Fruit fly (Drosophila melanogaster) whole organism, embryonic: Measurements from ENCODE around the gene atl.
A peak's percentile ranks its signal among the peaks of the same experiment; 100 is the strongest.

Experiments
- ATbp ChIP-seq: fragments of 200-800 bp; sonication (Bioruptor generic); optimal IDR thresholded peaks from 2 replicates; lab custom pipeline; 2017; ENCODE audit warnings: missing biosample characterization, mild to moderate bottlenecking, missing genetic modification characterization, missing genetic modification reagents
- CG12155 ChIP-seq: fragments of 200-800 bp; sonication (Bioruptor generic); optimal IDR thresholded peaks from 3 replicates; lab custom pipeline; 2016; ENCODE audit warnings: missing biosample characterization, missing genetic modification characterization
- CG1647 ChIP-seq: fragments of 200-800 bp; sonication (Bioruptor generic); optimal IDR thresholded peaks from 3 replicates; lab custom pipeline; 2016; ENCODE audit warnings: missing biosample characterization, missing genetic modification characterization
- CG17568 ChIP-seq: fragments of 200-800 bp; sonication (Bioruptor generic); optimal IDR thresholded peaks from 2 replicates; lab custom pipeline; 2018; ENCODE audit warnings: missing biosample characterization, mild to moderate bottlenecking, missing genetic modification characterization, moderate library complexity
- CG18262 ChIP-seq: fragments of 200-800 bp; optimal IDR thresholded peaks from 3 replicates; lab custom pipeline; 2019; ENCODE audit warnings: missing biosample characterization, mild to moderate bottlenecking, missing genetic modification characterization, moderate library complexity
- CG2678 ChIP-seq: fragments of 200-800 bp; sonication (Bioruptor generic); optimal IDR thresholded peaks from 3 replicates; lab custom pipeline; 2019; ENCODE audit warnings: missing biosample characterization, mild to moderate bottlenecking, missing genetic modification characterization, moderate library complexity
- CG2712 ChIP-seq: fragments of 200-800 bp; optimal IDR thresholded peaks from 3 replicates; lab custom pipeline; 2019; ENCODE audit warnings: missing biosample characterization, mild to moderate bottlenecking, missing genetic modification characterization, moderate library complexity
- CG3065 ChIP-seq: fragments of 200-800 bp; sonication (Bioruptor generic); optimal IDR thresholded peaks from 2 replicates; lab custom pipeline; 2016; ENCODE audit warnings: missing biosample characterization, missing genetic modification characterization
- CG33557 ChIP-seq: fragments of 200-800 bp; sonication (Bioruptor generic); optimal IDR thresholded peaks from 2 replicates; lab custom pipeline; 2019; ENCODE audit warnings: missing biosample characterization, mild to moderate bottlenecking, missing genetic modification characterization, moderate library complexity
- CG6175 ChIP-seq: fragments of 200-800 bp; sonication (Bioruptor generic); IDR thresholded peaks from 3 replicates; pipeline ENCODE4 v1.3.6; 2022; ENCODE audit warnings: missing biosample characterization, missing genetic modification characterization
- CG6254 ChIP-seq: fragments of 200-800 bp; sonication (Bioruptor generic); optimal IDR thresholded peaks from 3 replicates; lab custom pipeline; 2017; ENCODE audit warnings: mild to moderate bottlenecking, missing biosample characterization, missing genetic modification reagents, missing genetic modification characterization
- CG6813 ChIP-seq: fragments of 200-800 bp; sonication (Bioruptor generic); optimal IDR thresholded peaks from 2 replicates; lab custom pipeline; 2017; ENCODE audit warnings: missing biosample characterization, missing genetic modification characterization, mild to moderate bottlenecking, moderate library complexity, missing genetic modification reagents
- CG7745 ChIP-seq: fragments of 200-800 bp; sonication (Bioruptor generic); optimal IDR thresholded peaks from 2 replicates; lab custom pipeline; 2018; ENCODE audit warnings: missing biosample characterization, mild to moderate bottlenecking, missing genetic modification characterization, moderate library complexity
- CG7786 ChIP-seq: fragments of 200-800 bp; sonication (Bioruptor generic); optimal IDR thresholded peaks from 2 replicates; lab custom pipeline; 2016; ENCODE audit warnings: missing biosample characterization, missing genetic modification characterization
- CG8944 ChIP-seq: fragments of 200-800 bp; sonication (Bioruptor generic); optimal IDR thresholded peaks from 3 replicates; lab custom pipeline; 2016; ENCODE audit warnings: missing biosample characterization, missing genetic modification characterization
- CG9817 ChIP-seq: fragments of 200-800 bp; sonication (Bioruptor generic); optimal IDR thresholded peaks from 2 replicates; lab custom pipeline; 2018; ENCODE audit warnings: missing biosample characterization, mild to moderate bottlenecking, missing genetic modification characterization, moderate library complexity
- Doc2 ChIP-seq: fragments of 200-800 bp; sonication (Bioruptor generic); IDR thresholded peaks from 2 replicates; pipeline ENCODE4 v1.3.6; 2022; ENCODE audit warnings: missing biosample characterization, missing genetic modification characterization
- Ets97D ChIP-seq: fragments of 200-800 bp; sonication (Bioruptor generic); optimal IDR thresholded peaks from 3 replicates; lab custom pipeline; 2016; ENCODE audit warnings: missing biosample characterization, missing genetic modification characterization
- Fer1 ChIP-seq: fragments of 200-800 bp; sonication (Bioruptor generic); optimal IDR thresholded peaks from 2 replicates; lab custom pipeline; 2017; ENCODE audit warnings: missing biosample characterization, mild to moderate bottlenecking, missing genetic modification characterization
- Hr3 ChIP-seq: fragments of 200-800 bp; sonication (Bioruptor generic); optimal IDR thresholded peaks from 3 replicates; lab custom pipeline; 2016; ENCODE audit warnings: missing biosample characterization, missing genetic modification characterization
- Med ChIP-seq: fragments of 200-800 bp; sonication (Bioruptor generic); peaks from one replicate; lab custom pipeline; 2016; ENCODE audit warnings: missing biosample characterization, missing genetic modification characterization, mild to moderate bottlenecking, inconsistent platforms, moderate library complexity
- Meics ChIP-seq: fragments of 200-800 bp; sonication (Bioruptor generic); optimal IDR thresholded peaks from 2 replicates; lab custom pipeline; 2017; ENCODE audit warnings: missing biosample characterization, mild to moderate bottlenecking, missing genetic modification characterization
- Opbp ChIP-seq: fragments of 200-800 bp; sonication (Bioruptor generic); IDR thresholded peaks from 3 replicates; pipeline ENCODE4 v1.3.6; 2022; ENCODE audit warnings: missing biosample characterization, missing genetic modification characterization; ENCODE audit not compliant: partially characterized antibody
- Rfx ChIP-seq: fragments of 200-800 bp; sonication (Bioruptor generic); IDR thresholded peaks from 2 replicates; pipeline ENCODE4 v1.3.6; 2022; ENCODE audit warnings: missing biosample characterization, missing genetic modification characterization
- Side ChIP-seq: fragments of 200-800 bp; sonication (Bioruptor generic); optimal IDR thresholded peaks from 2 replicates; lab custom pipeline; 2016; ENCODE audit warnings: missing biosample characterization, missing genetic modification characterization
- Sox100B ChIP-seq: fragments of 200-800 bp; sonication (Bioruptor generic); optimal IDR thresholded peaks from 3 replicates; lab custom pipeline; 2018; ENCODE audit warnings: missing biosample characterization, mild to moderate bottlenecking, missing genetic modification characterization
- Usf ChIP-seq: fragments of 200-800 bp; sonication (Bioruptor generic); optimal IDR thresholded peaks from 2 replicates; lab custom pipeline; 2017; ENCODE audit warnings: missing genotype, missing biosample characterization, missing genetic modification characterization
- caup ChIP-seq: fragments of 200-800 bp; sonication (Bioruptor generic); optimal IDR thresholded peaks from 3 replicates; lab custom pipeline; 2017; ENCODE audit warnings: missing biosample characterization, mild to moderate bottlenecking, missing genetic modification characterization, moderate library complexity; ENCODE audit not compliant: severe bottlenecking
- ci ChIP-seq: fragments of 200-800 bp; sonication (Bioruptor generic); IDR thresholded peaks from 3 replicates; pipeline ENCODE4 v1.3.6; 2022; ENCODE audit warnings: missing biosample characterization, missing genetic modification characterization
- crp ChIP-seq, 2 experiments: fragments of 200-800 bp; sonication (Bioruptor generic); optimal IDR thresholded peaks; 2 replicates in 1 of 2; 3 replicates in 1 of 2; lab custom pipeline; 2017; ENCODE audit warnings: missing biosample characterization in 2 of 2, missing genetic modification characterization in 2 of 2, mild to moderate bottlenecking in 1 of 2, moderate library complexity in 1 of 2
- fd96Cb ChIP-seq: fragments of 200-800 bp; sonication (Bioruptor generic); optimal IDR thresholded peaks from 2 replicates; lab custom pipeline; 2018; ENCODE audit warnings: missing biosample characterization, mild to moderate bottlenecking, missing genetic modification characterization, moderate library complexity
- gfzf ChIP-seq: fragments of 200-800 bp; sonication (Bioruptor generic); optimal IDR thresholded peaks from 2 replicates; lab custom pipeline; 2016; ENCODE audit warnings: missing biosample characterization, mild to moderate bottlenecking, missing genetic modification characterization, moderate library complexity
- grau ChIP-seq: fragments of 200-800 bp; optimal IDR thresholded peaks from 3 replicates; lab custom pipeline; 2019; ENCODE audit warnings: missing biosample characterization, mild to moderate bottlenecking, missing genetic modification characterization, moderate library complexity
- ham ChIP-seq: fragments of 200-800 bp; sonication (Bioruptor generic); IDR thresholded peaks from 2 replicates; pipeline ENCODE4 v1.3.6; 2022; ENCODE audit warnings: missing biosample characterization, missing genetic modification characterization
- hb ChIP-seq: fragments of 200-800 bp; sonication (Bioruptor generic); IDR thresholded peaks from 3 replicates; pipeline ENCODE4 v1.3.6; 2022; ENCODE audit warnings: missing biosample characterization, missing genetic modification characterization; ENCODE audit not compliant: partially characterized antibody
- ind ChIP-seq: fragments of 200-800 bp; sonication (Bioruptor generic); optimal IDR thresholded peaks from 3 replicates; lab custom pipeline; 2016; ENCODE audit warnings: missing biosample characterization, missing genetic modification characterization
- insv ChIP-seq, 2 experiments: fragments of 200-800 bp; sonication (Bioruptor generic); optimal IDR thresholded peaks; 3 replicates each; lab custom pipeline; 2016 to 2018; ENCODE audit warnings: missing biosample characterization in 2 of 2, missing genetic modification characterization in 2 of 2
- lab ChIP-seq: fragments of 200-800 bp; sonication (Bioruptor generic); optimal IDR thresholded peaks from 3 replicates; lab custom pipeline; 2017; ENCODE audit warnings: missing biosample characterization, missing genetic modification characterization, mild to moderate bottlenecking, moderate library complexity, missing genetic modification reagents
- nau ChIP-seq: fragments of 200-800 bp; sonication (Bioruptor generic); optimal IDR thresholded peaks from 3 replicates; lab custom pipeline; 2017; ENCODE audit warnings: missing biosample characterization, mild to moderate bottlenecking, missing genetic modification characterization, missing genetic modification reagents
- nerfin-2 ChIP-seq: fragments of 200-800 bp; sonication (Bioruptor generic); IDR thresholded peaks from 2 replicates; pipeline ENCODE4 v1.3.6; 2022; ENCODE audit warnings: missing biosample characterization, missing genetic modification characterization; ENCODE audit not compliant: partially characterized antibody
- nmo ChIP-seq: fragments of 200-800 bp; sonication (Bioruptor generic); optimal IDR thresholded peaks from 2 replicates; lab custom pipeline; 2018; ENCODE audit warnings: missing biosample characterization, mild to moderate bottlenecking, missing genetic modification characterization, moderate library complexity
- pb ChIP-seq: fragments of 200-800 bp; sonication (Bioruptor generic); optimal IDR thresholded peaks from 3 replicates; lab custom pipeline; 2016; ENCODE audit warnings: missing biosample characterization, missing genetic modification characterization
- pita ChIP-seq: fragments of 200-800 bp; sonication (Bioruptor generic); optimal IDR thresholded peaks from 2 replicates; lab custom pipeline; 2017; ENCODE audit warnings: missing biosample characterization, mild to moderate bottlenecking, missing genetic modification characterization
- psq ChIP-seq: fragments of 200-800 bp; sonication (Bioruptor generic); optimal IDR thresholded peaks from 2 replicates; lab custom pipeline; 2017; ENCODE audit warnings: missing biosample characterization, missing genetic modification characterization
- pzg ChIP-seq: fragments of 200-800 bp; sonication (Bioruptor generic); optimal IDR thresholded peaks from 3 replicates; lab custom pipeline; 2018; ENCODE audit warnings: missing biosample characterization, mild to moderate bottlenecking, missing genetic modification characterization, moderate library complexity
- rib ChIP-seq: fragments of 200-800 bp; sonication (Bioruptor generic); IDR thresholded peaks from 2 replicates; pipeline ENCODE4 v1.3.6; 2022; ENCODE audit warnings: missing biosample characterization, missing genetic modification characterization
- schlank ChIP-seq: fragments of 200-800 bp; sonication (Bioruptor generic); optimal IDR thresholded peaks from 2 replicates; lab custom pipeline; 2018; ENCODE audit warnings: missing biosample characterization, mild to moderate bottlenecking, missing genetic modification characterization
- sim ChIP-seq: fragments of 200-800 bp; sonication (Bioruptor generic); IDR thresholded peaks from 2 replicates; pipeline ENCODE4 v1.3.6; 2022; ENCODE audit warnings: missing biosample characterization, missing genetic modification characterization
- sisA ChIP-seq: fragments of 200-800 bp; sonication (Bioruptor generic); IDR thresholded peaks from 2 replicates; pipeline ENCODE4 v1.3.6; 2022; ENCODE audit warnings: missing biosample characterization, missing genetic modification characterization
- tin ChIP-seq: fragments of 200-800 bp; sonication (Bioruptor generic); optimal IDR thresholded peaks from 3 replicates; lab custom pipeline; 2016; ENCODE audit warnings: missing biosample characterization, missing genetic modification characterization
- tx ChIP-seq: fragments of 200-800 bp; sonication (Bioruptor generic); optimal IDR thresholded peaks from 2 replicates; lab custom pipeline; 2016; ENCODE audit warnings: missing biosample characterization, missing genetic modification characterization

atl gene

dm6 chr3R:24582669-24582995 lies 42.8 kb upstream of the atl start, which contains the start of gene REPTOR (continued):
- TF ChIP-seq CG33557: peak; percentile 21
- TF ChIP-seq Rfx (GFP tag; lab: Robert Waterston, UW): no peak
- peak; percentile 27 for TF ChIP-seq CG2712 (tag; lab: Kevin White, UChicago)
- TF ChIP-seq insv (GFP tag; optimal IDR thresholded peaks at IDR 0.05; lab: Kevin White, UChicago): peak in 1 of 2 experiments; percentile 49
- no peak for TF ChIP-seq CG6813 (GFP tag; lab: Kevin White, UChicago)
- TF ChIP-seq CG8944 (GFP tag; lab: Kevin White, UChicago): no peak
- no peak for TF ChIP-seq Doc2 (GFP tag; lab: Robert Waterston, UW)
- no peak for TF ChIP-seq ham
- no peak for TF ChIP-seq Usf
- TF ChIP-seq CG17568 (GFP tag; lab: Kevin White, UChicago): peak; percentile 34
- TF ChIP-seq rib (GFP tag; lab: Robert Waterston, UW): no peak
- TF ChIP-seq CG9817: no peak
- peak; percentile 44 for TF ChIP-seq CG2678 (tag; lab: Kevin White, UChicago)
- TF ChIP-seq CG7786 (GFP tag; lab: Kevin White, UChicago): peak; percentile 5
- no peak for TF ChIP-seq pb (GFP tag; lab: Kevin White, UChicago)
- TF ChIP-seq nerfin-2 (GFP tag; lab: Robert Waterston, UW): no peak
- TF ChIP-seq nmo (GFP tag; lab: Kevin White, UChicago): peak; percentile 10
- no peak for TF ChIP-seq Side (GFP tag; lab: Kevin White, UChicago)
- peak; percentile 4 for TF ChIP-seq ind
- TF ChIP-seq Sox100B: peak; percentile 26
- TF ChIP-seq Ets97D (GFP tag; lab: Kevin White, UChicago): peak; percentile 44
- no peak for TF ChIP-seq CG6254 (GFP tag; lab: Kevin White, UChicago)
- TF ChIP-seq CG18262 (tag; lab: Kevin White, UChicago): peak; percentile 36
- TF ChIP-seq fd96Cb (tag; lab: Kevin White, UChicago): no peak
- TF ChIP-seq Hr3: no peak
- TF ChIP-seq hb (GFP tag; lab: Robert Waterston, UW): no peak
- no peak for TF ChIP-seq CG3065 (GFP tag; lab: Kevin White, UChicago)
- no peak for TF ChIP-seq CG6175 (GFP tag; lab: Robert Waterston, UW)
- TF ChIP-seq tin (GFP tag; lab: Kevin White, UChicago): peak; percentile 11
- TF ChIP-seq ci (GFP tag; lab: Robert Waterston, UW): no peak
- peak; percentile 71 for TF ChIP-seq pzg (GFP tag; lab: Kevin White, UChicago)
- peak; percentile 50 for TF ChIP-seq CG12155 (GFP tag; lab: Kevin White, UChicago)
- peak; percentile 100 for TF ChIP-seq psq (GFP tag; lab: Kevin White, UChicago)
- TF ChIP-seq tx (GFP tag; lab: Kevin White, UChicago): no peak
- no peak for TF ChIP-seq ATbp (GFP tag; lab: Kevin White, UChicago)
- no peak for TF ChIP-seq CG1647 (GFP tag; lab: Kevin White, UChicago)
- no peak for TF ChIP-seq sim (GFP tag; lab: Robert Waterston, UW)
- peak; percentile 12 for TF ChIP-seq nau (GFP tag; lab: Kevin White, UChicago)
- TF ChIP-seq Meics (GFP tag; lab: Kevin White, UChicago): peak; percentile 43
- no peak for TF ChIP-seq Opbp
- TF ChIP-seq caup (GFP tag; lab: Kevin White, UChicago): peak; percentile 70
- TF ChIP-seq pita (GFP tag; lab: Kevin White, UChicago): no peak
- peak; percentile 1 for TF ChIP-seq gfzf (GFP tag; lab: Kevin White, UChicago)
- TF ChIP-seq Fer1 (GFP tag; lab: Kevin White, UChicago): peak; percentile 65
- no peak for TF ChIP-seq sisA (GFP tag; lab: Robert Waterston, UW)
- TF ChIP-seq crp (GFP tag; optimal IDR thresholded peaks at IDR 0.05; lab: Kevin White, UChicago): peak in 1 of 2 experiments; percentile 35
- peak; percentile 17 for TF ChIP-seq grau (tag; lab: Kevin White, UChicago)
- no peak for TF ChIP-seq CG7745 (tag; lab: Kevin White, UChicago)
- TF ChIP-seq Med (GFP tag; lab: Kevin White, UChicago): peak; percentile 92
- TF ChIP-seq schlank: no peak
- peak; percentile 66 for TF ChIP-seq lab (GFP tag; lab: Kevin White, UChicago)
